Fruit fly (Drosophila melanogaster) whole organism, adult: ENCODE measurements around the gene CG5592.

ENCODE experiments used
- CG11617 ChIP-seq: fragments of 200-800 bp; sonication (Bioruptor generic); optimal IDR thresholded peaks from 2 replicates; lab custom pipeline; 2017; ENCODE audit warnings: mild to moderate bottlenecking, missing biosample characterization, missing genetic modification reagents, missing genetic modification characterization
- CG12768 ChIP-seq: fragments of 200-800 bp; sonication (Bioruptor generic); optimal IDR thresholded peaks from 2 replicates; lab custom pipeline; 2017; ENCODE audit warnings: missing biosample characterization, missing genetic modification characterization, mild to moderate bottlenecking, moderate library complexity, missing genetic modification reagents
- CG14711 ChIP-seq: fragments of 200-800 bp; sonication (Bioruptor generic); optimal IDR thresholded peaks from 2 replicates; lab custom pipeline; 2018; ENCODE audit warnings: missing biosample characterization, mild to moderate bottlenecking, missing genetic modification characterization, moderate library complexity
- CG1620 ChIP-seq: fragments of 200-800 bp; sonication (Bioruptor generic); optimal IDR thresholded peaks from 2 replicates; lab custom pipeline; 2016; ENCODE audit warnings: missing biosample characterization, missing genetic modification characterization
- CG33017 ChIP-seq: fragments of 200-800 bp; sonication (Bioruptor generic); optimal IDR thresholded peaks from 2 replicates; lab custom pipeline; 2018; ENCODE audit warnings: missing biosample characterization, mild to moderate bottlenecking, missing genetic modification characterization, moderate library complexity
- CG5204 ChIP-seq: fragments of 200-800 bp; sonication (Bioruptor generic); optimal IDR thresholded peaks from 2 replicates; lab custom pipeline; 2016; ENCODE audit warnings: missing biosample characterization, missing genetic modification characterization
- CG7045 ChIP-seq: fragments of 200-800 bp; sonication (Bioruptor generic); optimal IDR thresholded peaks from 2 replicates; lab custom pipeline; 2017; ENCODE audit warnings: missing biosample characterization, mild to moderate bottlenecking, missing genetic modification characterization
- CG7101 ChIP-seq: fragments of 200-800 bp; sonication (Bioruptor generic); optimal IDR thresholded peaks from 2 replicates; lab custom pipeline; 2018; ENCODE audit warnings: missing biosample characterization, mild to moderate bottlenecking, missing genetic modification characterization, moderate library complexity
- Clk ChIP-seq: fragments of 200-800 bp; sonication (Bioruptor generic); optimal IDR thresholded peaks from 2 replicates; lab custom pipeline; 2017; ENCODE audit warnings: missing biosample characterization, missing genetic modification characterization
- Crg-1 ChIP-seq: fragments of 200-800 bp; sonication (Bioruptor generic); optimal IDR thresholded peaks from 2 replicates; lab custom pipeline; 2016; ENCODE audit warnings: missing biosample characterization, missing genetic modification characterization
- Hr96 ChIP-seq: fragments of 200-800 bp; sonication (Bioruptor generic); optimal IDR thresholded peaks from 2 replicates; lab custom pipeline; 2016; ENCODE audit warnings: missing biosample characterization, missing genetic modification characterization
- Mnt ChIP-seq: fragments of 200-800 bp; sonication (Bioruptor generic); optimal IDR thresholded peaks from 2 replicates; lab custom pipeline; 2016; ENCODE audit warnings: missing biosample characterization, mild to moderate bottlenecking, missing genetic modification characterization
- bab1 ChIP-seq: fragments of 200-800 bp; sonication (Bioruptor generic); optimal IDR thresholded peaks from 3 replicates; lab custom pipeline; 2019; ENCODE audit warnings: missing biosample characterization, mild to moderate bottlenecking, missing genetic modification characterization, moderate library complexity
- cic ChIP-seq: fragments of 200-800 bp; sonication (Bioruptor generic); optimal IDR thresholded peaks from 2 replicates; lab custom pipeline; 2017; ENCODE audit warnings: missing biosample characterization, mild to moderate bottlenecking, missing genetic modification characterization, moderate library complexity
- cnc ChIP-seq, 2 experiments: fragments of >200 bp; optimal IDR thresholded peaks; 2 replicates each; lab custom pipeline; 2017
- kay ChIP-seq: fragments of 200-800 bp; sonication (Bioruptor generic); peaks from one replicate; lab custom pipeline; 2016; ENCODE audit warnings: missing biosample characterization, missing genetic modification characterization, borderline replicate concordance
- ovo ChIP-seq: fragments of 200-800 bp; sonication (Bioruptor generic); optimal IDR thresholded peaks from 2 replicates; lab custom pipeline; 2016; ENCODE audit warnings: missing biosample characterization, missing genetic modification characterization
- pad ChIP-seq: fragments of 200-800 bp; sonication (Bioruptor generic); optimal IDR thresholded peaks from 3 replicates; lab custom pipeline; 2017; ENCODE audit warnings: missing biosample characterization, missing genetic modification characterization, mild to moderate bottlenecking, moderate library complexity, missing genetic modification reagents
- tj ChIP-seq: fragments of 200-800 bp; sonication (Bioruptor generic); optimal IDR thresholded peaks from 3 replicates; lab custom pipeline; 2017; ENCODE audit warnings: missing biosample characterization, mild to moderate bottlenecking, missing genetic modification characterization, moderate library complexity
- toe ChIP-seq: fragments of 200-800 bp; sonication (Bioruptor generic); optimal IDR thresholded peaks from 2 replicates; lab custom pipeline; 2016; ENCODE audit warnings: missing biosample characterization, missing genetic modification characterization

Gene CG5592

DNA sequence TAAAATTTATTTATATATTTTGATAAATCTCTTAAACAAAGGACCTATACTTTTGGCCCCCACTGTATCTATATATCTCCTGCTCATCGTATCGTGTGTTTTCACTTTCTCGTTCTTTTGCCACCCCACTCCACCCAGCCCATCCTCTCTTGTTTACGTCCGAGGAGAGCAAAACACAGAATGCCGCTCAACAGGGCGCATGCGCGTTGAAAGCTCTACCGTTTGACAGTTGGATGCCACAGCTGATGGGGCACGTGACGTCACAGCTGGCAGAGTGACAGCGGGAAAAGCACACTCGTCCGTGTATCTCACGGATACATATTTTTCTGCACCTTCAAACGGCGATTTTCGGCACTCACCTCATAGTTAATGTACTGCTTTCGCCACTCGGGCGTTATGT, 23.3 kb downstream of the CG5592 start:
- TF ChIP-seq Crg-1: no peak
- TF ChIP-seq cic: peak; percentile 12
- TF ChIP-seq CG11617 (GFP tag; lab: Kevin White, UChicago): no peak
- TF ChIP-seq kay: no peak
- no peak for TF ChIP-seq CG14711
- no peak for TF ChIP-seq CG12768
- TF ChIP-seq Mnt: no peak
- no peak for TF ChIP-seq tj (GFP tag; lab: Kevin White, UChicago)

DNA sequence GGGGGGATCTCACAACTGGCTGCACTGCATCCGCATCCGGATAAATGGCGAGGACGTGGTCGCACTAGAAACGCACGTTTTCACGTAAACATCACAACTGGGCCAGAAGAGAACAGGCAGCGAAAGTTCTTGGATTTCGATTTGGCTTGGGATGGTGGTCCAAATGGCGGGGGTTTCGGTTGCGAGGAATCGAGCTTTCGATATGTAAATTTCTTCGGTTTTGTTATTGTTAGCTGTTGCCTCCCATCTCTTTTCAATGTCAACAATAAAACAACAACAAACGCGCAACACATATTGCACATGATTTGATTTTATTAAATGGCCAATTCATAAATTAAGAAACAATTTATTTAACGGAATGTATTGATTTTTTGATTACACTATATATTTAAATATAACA, 23.8 kb downstream of the CG5592 start, which contains the start of gene PXo:
Gene PXo, minus strand, starts transcription at position 101 of the 400 bp plus-strand sequence.
- TF ChIP-seq kay (no peak), cic (no peak), CG5204 (no peak), toe (no peak), pad (GFP tag; lab: Kevin White, UChicago) (no peak), CG33017 (tag; lab: Kevin White, UChicago) (no peak), CG14711 (no peak), CG12768 (no peak), Mnt (no peak), cnc (optimal IDR thresholded peaks at IDR 0.05; lab: Kevin White, UChicago) (no peak), CG1620 (GFP tag; lab: Kevin White, UChicago) (no peak), Clk (GFP tag; lab: Kevin White, UChicago) (no peak), CG7045 (GFP tag; lab: Kevin White, UChicago) (no peak), bab1 (GFP tag; lab: Kevin White, UChicago) (no peak), ovo (GFP tag; lab: Kevin White, UChicago) (no peak), Crg-1 (no peak), CG11617 (GFP tag; lab: Kevin White, UChicago) (no peak)

- TF ChIP-seq Mnt (peak; percentile 71), bab1 (GFP tag; lab: Kevin White, UChicago) (no peak), cnc (optimal IDR thresholded peaks at IDR 0.05; lab: Kevin White, UChicago) (no peak), Crg-1 (peak; percentile 36), CG12768 (peak; percentile 45), toe (peak; percentile 8), pad (GFP tag; lab: Kevin White, UChicago) (peak; percentile 64), Hr96 (peak; percentile 53), CG11617 (GFP tag; lab: Kevin White, UChicago) (peak; percentile 13), Clk (GFP tag; lab: Kevin White, UChicago) (no peak), cic (peak; percentile 59), CG7045 (GFP tag; lab: Kevin White, UChicago) (peak; percentile 6), CG7101 (peak; percentile 23), ovo (GFP tag; lab: Kevin White, UChicago) (peak; percentile 24)
Measured at dm6 chr3L:5922005-5922685, 24.7 kb downstream of the CG5592 start, which contains the start of gene CG32407. Gene CG32407, plus strand, starts transcription at chr3L:5922055.

DNA sequence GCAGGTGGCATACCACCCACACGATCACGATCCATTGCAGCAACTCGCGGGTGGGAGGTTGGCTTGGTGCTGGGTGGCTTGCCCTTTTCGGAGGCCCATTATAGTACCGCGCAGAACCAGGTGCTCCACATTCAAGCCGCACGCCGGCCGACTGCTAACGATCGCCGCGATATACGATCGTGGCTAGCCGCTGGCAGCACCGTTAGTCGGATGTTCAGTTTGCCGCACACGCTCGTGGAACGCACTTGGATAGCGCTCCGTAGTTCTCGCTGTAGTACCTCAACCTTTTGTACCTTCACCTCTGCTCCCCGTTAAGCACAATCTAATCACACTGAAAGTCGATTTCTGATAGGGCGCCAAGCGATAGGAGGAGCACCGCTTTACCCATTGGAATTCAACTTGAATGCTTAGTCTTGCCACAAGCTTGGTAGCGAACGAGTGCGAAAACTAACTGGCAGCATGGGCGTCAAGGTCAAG, 26.2 kb downstream of the CG5592 start, which contains the start of gene CG33523:
Gene CG33523, plus strand, starts transcription at position 217 of the 477 bp plus-strand sequence.
- TF ChIP-seq tj (GFP tag; lab: Kevin White, UChicago) (no peak), CG12768 (peak; percentile 41), Crg-1 (no peak), CG33017 (tag; lab: Kevin White, UChicago) (no peak), cnc (optimal IDR thresholded peaks at IDR 0.05; lab: Kevin White, UChicago) (no peak), CG5204 (no peak), ovo (GFP tag; lab: Kevin White, UChicago) (peak; percentile 79), CG7101 (no peak), toe (no peak), Hr96 (peak; percentile 43), CG11617 (GFP tag; lab: Kevin White, UChicago) (no peak), Clk (GFP tag; lab: Kevin White, UChicago) (no peak), bab1 (GFP tag; lab: Kevin White, UChicago) (no peak), kay (no peak), cic (peak; percentile 39), pad (GFP tag; lab: Kevin White, UChicago) (no peak), Mnt (peak; percentile 42), CG14711 (no peak), CG7045 (GFP tag; lab: Kevin White, UChicago) (no peak), CG1620 (GFP tag; lab: Kevin White, UChicago) (no peak)

DNA sequence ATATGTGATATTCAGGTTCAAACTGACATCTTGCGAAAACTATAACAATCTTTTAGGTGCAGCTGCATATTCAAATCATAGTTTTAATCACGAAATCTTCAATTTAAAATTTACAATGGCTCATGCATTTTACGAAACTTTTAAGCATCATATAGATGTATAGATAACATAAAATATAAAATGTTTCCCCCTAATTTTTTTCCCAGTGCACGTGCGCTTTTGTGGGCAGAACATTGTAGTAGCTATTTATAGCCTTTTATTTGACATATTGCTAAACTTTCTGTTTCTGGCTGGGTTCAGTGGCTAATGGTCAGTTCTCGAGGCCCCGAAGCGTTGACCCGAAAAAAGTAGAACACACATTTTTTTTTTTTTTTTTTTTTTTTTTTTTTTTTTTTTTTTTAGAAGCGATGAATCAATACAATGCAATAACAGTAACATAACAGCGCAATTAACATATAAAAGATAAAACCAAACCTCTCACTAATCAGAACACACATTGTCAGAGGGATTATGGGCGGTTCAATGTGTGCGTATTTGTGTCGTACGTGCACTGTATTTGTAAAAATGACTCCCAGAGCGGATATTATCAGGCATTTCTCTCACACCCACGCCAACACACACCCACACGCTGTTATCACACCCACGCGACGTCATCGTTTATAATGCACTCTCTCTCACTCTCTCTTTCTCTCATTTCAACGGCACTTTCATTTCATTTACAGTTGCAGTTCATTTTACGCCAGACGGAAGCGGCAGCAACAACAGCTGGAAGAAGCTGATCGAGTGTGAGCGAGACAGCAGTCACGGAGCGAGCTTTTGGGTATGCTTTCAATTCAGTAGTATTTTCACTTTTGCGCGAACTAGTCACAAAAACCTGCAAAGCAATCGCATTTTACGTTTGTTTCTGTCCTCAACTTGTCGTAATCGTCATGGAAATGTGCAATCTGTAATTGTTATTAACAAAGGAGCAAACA, 28.9 kb downstream of the CG5592 start:
- TF ChIP-seq ovo (GFP tag; lab: Kevin White, UChicago): peak; percentile 98
- TF ChIP-seq CG12768: peak; percentile 68
- peak; percentile 33 for TF ChIP-seq pad (GFP tag; lab: Kevin White, UChicago)
- TF ChIP-seq bab1 (GFP tag; lab: Kevin White, UChicago): peak; percentile 67
- TF ChIP-seq toe: no peak
- TF ChIP-seq CG5204: no peak
- peak; percentile 68 for TF ChIP-seq tj (GFP tag; lab: Kevin White, UChicago)
- TF ChIP-seq CG7045 (GFP tag; lab: Kevin White, UChicago): peak; percentile 44
- TF ChIP-seq CG14711: peak; percentile 14
- TF ChIP-seq CG33017 (tag; lab: Kevin White, UChicago): peak; percentile 67
- peak; percentile 22 for TF ChIP-seq Mnt
- no peak for TF ChIP-seq CG1620 (GFP tag; lab: Kevin White, UChicago)
- no peak for TF ChIP-seq Clk (GFP tag; lab: Kevin White, UChicago)
- TF ChIP-seq CG11617 (GFP tag; lab: Kevin White, UChicago): no peak
- no peak for TF ChIP-seq cnc (optimal IDR thresholded peaks at IDR 0.05; lab: Kevin White, UChicago)
- TF ChIP-seq Hr96: no peak
- TF ChIP-seq kay: no peak
- no peak for TF ChIP-seq Crg-1
- TF ChIP-seq CG7101: peak; percentile 59
- TF ChIP-seq cic: peak; percentile 97
